Worm (Caenorhabditis elegans) whole organism, dauer: ENCODE data around the gene chtb-3.

ENCODE experiments used
- unc-62 ChIP-seq: sonication (generic microtip); optimal IDR thresholded peaks from 2 replicates; lab custom pipeline; 2017; ENCODE audit warnings: missing biosample characterization, missing genetic modification reagents, missing genetic modification characterization

The chtb-3 gene

ce11 chrX:6277252-6277651, 42.2 kb downstream of the chtb-3 start:
- TF ChIP-seq unc-62 = no peak

- TF ChIP-seq unc-62 = no peak
Measured at ce11 chrX:6276701-6277100, 42.7 kb downstream of the chtb-3 start.

- no peak for TF ChIP-seq unc-62
Measured at ce11 chrX:6275343-6275742, 44.1 kb downstream of the chtb-3 start.

ce11 chrX:6274270-6274669, 45.2 kb downstream of the chtb-3 start:
- TF ChIP-seq unc-62 = no peak

- TF ChIP-seq unc-62 = no peak
Measured at ce11 chrX:6273772-6274171, 45.7 kb downstream of the chtb-3 start.

- TF ChIP-seq unc-62 = no peak
Measured at ce11 chrX:6271718-6272117, 47.7 kb downstream of the chtb-3 start, which contains the start of gene lro-1. Gene lro-1 (plus strand): TSS chrX:6272089.

- TF ChIP-seq unc-62 = no peak
Measured at ce11 chrX:6266739-6267138, 52.7 kb downstream of the chtb-3 start, which contains the start of gene W05H9.2. Gene W05H9.2 (plus strand): TSS chrX:6267039.
